Worm (Caenorhabditis elegans): ENCODE results near the gene cyn-17.

- TF ChIP-seq eyg-1 (tag; optimal IDR thresholded peaks at IDR 0.05) (no peak), ceh-14 (tag; optimal IDR thresholded peaks at IDR 0.05) (no peak), dve-1 (tag; optimal IDR thresholded peaks at IDR 0.05) (no peak), pqm-1 (tag; optimal IDR thresholded peaks at IDR 0.05) (no peak), C08G9.2 (tag; optimal IDR thresholded peaks at IDR 0.05) (no peak), F13H6.1 (tag; optimal IDR thresholded peaks at IDR 0.05) (no peak), ahr-1 (tag; optimal IDR thresholded peaks at IDR 0.05) (no peak), fax-1 (tag; optimal IDR thresholded peaks at IDR 0.05) (no peak), syd-9 (tag; optimal IDR thresholded peaks at IDR 0.05) (no peak), ceh-19 (GFP tag; optimal IDR thresholded peaks at IDR 0.05) (no peak), lim-6 (tag; optimal IDR thresholded peaks at IDR 0.05) (no peak), pat-9 (tag; optimal IDR thresholded peaks at IDR 0.05) (no peak)
Measured at ce11 chrV:5851631-5852030, 52.2 kb downstream of the cyn-17 start.

All from whole organism, late embryonic.